Fruit fly (Drosophila melanogaster): ENCODE results near the gene Trl.

- TF ChIP-seq HLH106 (tag; optimal IDR thresholded peaks at IDR 0.05) (no peak), usp (GFP tag; optimal IDR thresholded peaks at IDR 0.05) (no peak), Sp1 (GFP tag; optimal IDR thresholded peaks at IDR 0.05) (no peak)
Measured at dm6 chr3L:14779289-14779688, 18.4 kb upstream of the Trl start.

All from whole organism, wandering third instar larva.